Worm (Caenorhabditis elegans) whole organism, mixed stage, embryonic: ENCODE measurements around the gene hpo-10.
A peak's percentile ranks its signal among the peaks of the same experiment; 100 is the strongest.

ENCODE experiments used
- M03D4.4 ChIP-seq: sonication (generic microtip); optimal IDR thresholded peaks from 2 replicates; lab custom pipeline; 2017; ENCODE audit warnings: mild to moderate bottlenecking, missing genetic modification characterization, missing compliant biosample characterization
- blmp-1 ChIP-seq: fragments of 150-350 bp; optimal IDR thresholded peaks from 2 replicates; lab custom pipeline; 2014; ENCODE audit warnings: missing biosample characterization, missing genetic modification characterization
- ceh-39 ChIP-seq: fragments of 150-350 bp; optimal IDR thresholded peaks from 2 replicates; lab custom pipeline; 2014; ENCODE audit warnings: missing biosample characterization, missing genetic modification characterization
- ceh-43 ChIP-seq: fragments of 200-800 bp; sonication (Bioruptor generic); optimal IDR thresholded peaks from 2 replicates; lab custom pipeline; 2018; ENCODE audit warnings: mild to moderate bottlenecking, missing genetic modification characterization, moderate library complexity, missing compliant biosample characterization
- ceh-83 ChIP-seq: fragments of 200-800 bp; sonication (Bioruptor generic); optimal IDR thresholded peaks from 2 replicates; lab custom pipeline; 2018; ENCODE audit warnings: mild to moderate bottlenecking, missing genetic modification characterization, missing compliant biosample characterization
- ces-1 ChIP-seq: fragments of 150-350 bp; optimal IDR thresholded peaks from 2 replicates; lab custom pipeline; 2014; ENCODE audit warnings: missing biosample characterization, missing genetic modification reagents, missing genetic modification characterization
- cnd-1 ChIP-seq: fragments of 200-800 bp; sonication (Bioruptor generic); optimal IDR thresholded peaks from 2 replicates; lab custom pipeline; 2018; ENCODE audit warnings: mild to moderate bottlenecking, missing genetic modification characterization, missing compliant biosample characterization
- drap-1 ChIP-seq: fragments of 200-800 bp; sonication (Bioruptor generic); optimal IDR thresholded peaks from 3 replicates; lab custom pipeline; 2018; ENCODE audit warnings: mild to moderate bottlenecking, missing genetic modification characterization, missing compliant biosample characterization
- elt-1 ChIP-seq: sonication (generic microtip); optimal IDR thresholded peaks from 2 replicates; lab custom pipeline; 2017; ENCODE audit warnings: missing genetic modification characterization, mild to moderate bottlenecking, missing compliant biosample characterization, antibody characterized with exemption, moderate library complexity, borderline replicate concordance; ENCODE audit not compliant: insufficient read depth
- elt-3 ChIP-seq: fragments of 150-350 bp; optimal IDR thresholded peaks from 2 replicates; lab custom pipeline; 2014; ENCODE audit warnings: missing biosample characterization, missing genetic modification characterization
- ham-2 ChIP-seq: fragments of 200-800 bp; sonication (Bioruptor generic); optimal IDR thresholded peaks from 2 replicates; lab custom pipeline; 2018; ENCODE audit warnings: mild to moderate bottlenecking, missing genetic modification characterization, missing compliant biosample characterization
- hlh-1 ChIP-seq: fragments of 150-350 bp; optimal IDR thresholded peaks from 2 replicates; lab custom pipeline; 2014; ENCODE audit warnings: missing biosample characterization, missing genetic modification reagents, missing genetic modification characterization
- lin-13 ChIP-seq: fragments of 150-350 bp; optimal IDR thresholded peaks from 2 replicates; lab custom pipeline; 2014; ENCODE audit warnings: missing biosample characterization, missing genetic modification characterization
- lsy-2 ChIP-seq: fragments of 150-350 bp; optimal IDR thresholded peaks from 2 replicates; lab custom pipeline; 2014; ENCODE audit warnings: missing biosample characterization, missing genetic modification characterization
- mep-1 ChIP-seq: fragments of 150-350 bp; optimal IDR thresholded peaks from 2 replicates; lab custom pipeline; 2017; ENCODE audit warnings: missing biosample characterization, missing genetic modification reagents, missing genetic modification characterization, inconsistent platforms
- mls-2 ChIP-seq: sonication (generic microtip); optimal IDR thresholded peaks from 2 replicates; lab custom pipeline; 2016; ENCODE audit warnings: mild to moderate bottlenecking, missing genetic modification characterization, moderate library complexity, missing compliant biosample characterization
- nhr-12 ChIP-seq: fragments of 150-350 bp; optimal IDR thresholded peaks from 2 replicates; lab custom pipeline; 2014; ENCODE audit warnings: missing biosample characterization, missing genetic modification characterization
- nhr-2 ChIP-seq: fragments of 150-350 bp; optimal IDR thresholded peaks from 2 replicates; lab custom pipeline; 2014; ENCODE audit warnings: missing biosample characterization, missing genetic modification characterization
- nhr-237 ChIP-seq: fragments of 150-350 bp; optimal IDR thresholded peaks from 2 replicates; lab custom pipeline; 2014; ENCODE audit warnings: missing biosample characterization, missing genetic modification characterization
- nhr-28 ChIP-seq: fragments of 150-350 bp; optimal IDR thresholded peaks from 2 replicates; lab custom pipeline; 2014; ENCODE audit warnings: missing biosample characterization, missing genetic modification characterization
- nhr-76 ChIP-seq: sonication (generic microtip); optimal IDR thresholded peaks from 2 replicates; lab custom pipeline; 2017; ENCODE audit warnings: missing biosample characterization, missing genetic modification characterization
- pha-4 ChIP-seq: fragments of 150-350 bp; optimal IDR thresholded peaks from 2 replicates; lab custom pipeline; 2018; ENCODE audit warnings: missing biosample characterization, missing genetic modification reagents, missing genetic modification characterization
- sem-2 ChIP-seq: fragments of 200-800 bp; sonication (Bioruptor generic); optimal IDR thresholded peaks from 2 replicates; lab custom pipeline; 2018; ENCODE audit warnings: mild to moderate bottlenecking, missing genetic modification characterization, missing compliant biosample characterization
- sptf-1 ChIP-seq: sonication (generic microtip); optimal IDR thresholded peaks from 2 replicates; lab custom pipeline; 2017; ENCODE audit warnings: mild to moderate bottlenecking, missing genetic modification characterization, moderate library complexity, missing compliant biosample characterization
- unc-120 ChIP-seq: sonication (generic microtip); optimal IDR thresholded peaks from 2 replicates; lab custom pipeline; 2017; ENCODE audit warnings: missing genetic modification characterization, missing compliant biosample characterization; ENCODE audit not compliant: poor library complexity, severe bottlenecking
- unc-39 ChIP-seq: fragments of 150-350 bp; optimal IDR thresholded peaks from 2 replicates; lab custom pipeline; 2014; ENCODE audit warnings: missing biosample characterization, missing genetic modification characterization
- zip-8 ChIP-seq: fragments of 150-350 bp; optimal IDR thresholded peaks from 2 replicates; lab custom pipeline; 2014; ENCODE audit warnings: missing biosample characterization, missing genetic modification characterization

hpo-10 gene

ce11 chrIII:5838159-5839046, 40.9 kb upstream of the hpo-10 start:
- peak; percentile 26 for TF ChIP-seq mep-1 (tag; lab: Kevin White, UChicago)
- peak; percentile 15 for TF ChIP-seq elt-3 (tag; lab: Kevin White, UChicago)
- no peak for TF ChIP-seq unc-120 (tag; lab: Kevin White, UChicago)
- TF ChIP-seq unc-39 (tag; lab: Kevin White, UChicago), result no peak
- peak; percentile 48 for TF ChIP-seq ham-2 (GFP tag; lab: Kevin White, UChicago)
- TF ChIP-seq elt-1 (tag; lab: Kevin White, UChicago), result peak; percentile 95

ce11 chrIII:5839147-5839546, 40.1 kb upstream of the hpo-10 start:
- no peak for TF ChIP-seq hlh-1 (tag; lab: Kevin White, UChicago)
- no peak for TF ChIP-seq nhr-237 (tag; lab: Kevin White, UChicago)
- no peak for TF ChIP-seq drap-1 (GFP tag; lab: Kevin White, UChicago)
- TF ChIP-seq elt-3 (tag; lab: Kevin White, UChicago), result peak; percentile 32
- no peak for TF ChIP-seq sptf-1 (tag; lab: Kevin White, UChicago)
- TF ChIP-seq cnd-1 (tag; lab: Kevin White, UChicago), result no peak

- TF ChIP-seq drap-1 (GFP tag; lab: Kevin White, UChicago) (no peak), nhr-76 (tag; lab: Kevin White, UChicago) (no peak)
Observed at ce11 chrIII:5839598-5839997, 39.7 kb upstream of the hpo-10 start.

ce11 chrIII:5840277-5840676, 39.0 kb upstream of the hpo-10 start:
- peak; percentile 27 for TF ChIP-seq ces-1 (GFP tag; lab: Kevin White, UChicago)
- no peak for TF ChIP-seq nhr-76 (tag; lab: Kevin White, UChicago)
- no peak for TF ChIP-seq ceh-39

- TF ChIP-seq ceh-83 (GFP tag; lab: Kevin White, UChicago) (no peak), cnd-1 (tag; lab: Kevin White, UChicago) (no peak), pha-4 (tag; lab: Kevin White, UChicago) (no peak), nhr-28 (tag; lab: Kevin White, UChicago) (no peak), blmp-1 (no peak)
Observed at ce11 chrIII:5840815-5841573, 38.3 kb upstream of the hpo-10 start.

- TF ChIP-seq ces-1 (GFP tag; lab: Kevin White, UChicago), result no peak
- TF ChIP-seq nhr-76 (tag; lab: Kevin White, UChicago), result no peak
- TF ChIP-seq zip-8 (tag; lab: Kevin White, UChicago), result no peak
- TF ChIP-seq unc-120 (tag; lab: Kevin White, UChicago), result no peak
- no peak for TF ChIP-seq sptf-1 (tag; lab: Kevin White, UChicago)
- no peak for TF ChIP-seq nhr-2 (tag; lab: Kevin White, UChicago)
- TF ChIP-seq, all 35 proteins: peak for 0
Observed at ce11 chrIII:5841676-5842075, 37.6 kb upstream of the hpo-10 start.

- TF ChIP-seq nhr-12 (tag; lab: Kevin White, UChicago) (no peak), ces-1 (GFP tag; lab: Kevin White, UChicago) (no peak), blmp-1 (no peak), ceh-43 (GFP tag; lab: Kevin White, UChicago) (no peak), lin-13 (no peak), hlh-1 (tag; lab: Kevin White, UChicago) (no peak), drap-1 (GFP tag; lab: Kevin White, UChicago) (no peak), nhr-237 (tag; lab: Kevin White, UChicago) (no peak), ham-2 (GFP tag; lab: Kevin White, UChicago) (no peak), cnd-1 (tag; lab: Kevin White, UChicago) (no peak), elt-1 (tag; lab: Kevin White, UChicago) (no peak), ceh-39 (no peak), sem-2 (GFP tag; lab: Kevin White, UChicago) (no peak), elt-3 (tag; lab: Kevin White, UChicago) (no peak), mls-2 (tag; lab: Kevin White, UChicago) (no peak), lsy-2 (tag; lab: Kevin White, UChicago) (no peak), M03D4.4 (tag; lab: Kevin White, UChicago) (no peak)
Observed at ce11 chrIII:5842920-5843319, 36.4 kb upstream of the hpo-10 start.
